In genomic region chr3L:13044335-13044814, dm6 we compare ENCODE assay signal across 5 fruit fly cellular contexts.
TF ChIP-seq lines count a peak whose summit lies in the region.

Gene Syx13 (plus strand): TSS chr3L:13044434.

- peak; percentile 20 for TF ChIP-seq CTCF in whole organism, embryonic (GFP tag; optimal IDR thresholded peaks at IDR 0.05; lab: Kevin White, UChicago)

TF ChIP-seq in whole organism, adult, 20 proteins besides CTCF, POLR2A, EP300 and RAD21 (continues in another document):
- peak; percentile 61 for TF ChIP-seq cic (GFP tag; optimal IDR thresholded peaks at IDR 0.05; lab: Kevin White, UChicago)
- TF ChIP-seq CG12768 (GFP tag; optimal IDR thresholded peaks at IDR 0.05; lab: Kevin White, UChicago): peak; percentile 3
- no peak for TF ChIP-seq Clk (GFP tag; optimal IDR thresholded peaks at IDR 0.05; lab: Kevin White, UChicago)
- no peak for TF ChIP-seq ovo (GFP tag; optimal IDR thresholded peaks at IDR 0.05; lab: Kevin White, UChicago)
- TF ChIP-seq CG7101 (tag; optimal IDR thresholded peaks at IDR 0.05; lab: Kevin White, UChicago): no peak
- TF ChIP-seq Hr96 (GFP tag; optimal IDR thresholded peaks at IDR 0.05; lab: Kevin White, UChicago): no peak
- peak; percentile 51 for TF ChIP-seq bab1 (GFP tag; optimal IDR thresholded peaks at IDR 0.05; lab: Kevin White, UChicago)
- peak; percentile 4 for TF ChIP-seq CG1620 (GFP tag; optimal IDR thresholded peaks at IDR 0.05; lab: Kevin White, UChicago)
- TF ChIP-seq Crg-1 (GFP tag; optimal IDR thresholded peaks at IDR 0.05; lab: Kevin White, UChicago): no peak
- TF ChIP-seq Mnt (GFP tag; optimal IDR thresholded peaks at IDR 0.05; lab: Kevin White, UChicago): peak; percentile 73
- peak; percentile 62 for TF ChIP-seq CG11617 (GFP tag; optimal IDR thresholded peaks at IDR 0.05; lab: Kevin White, UChicago)
- TF ChIP-seq CG5204 (GFP tag; optimal IDR thresholded peaks at IDR 0.05; lab: Kevin White, UChicago): no peak
- TF ChIP-seq cnc (optimal IDR thresholded peaks at IDR 0.05; lab: Kevin White, UChicago): no peak
- no peak for TF ChIP-seq CG33017 (tag; optimal IDR thresholded peaks at IDR 0.05; lab: Kevin White, UChicago)
- no peak for TF ChIP-seq toe (GFP tag; optimal IDR thresholded peaks at IDR 0.05; lab: Kevin White, UChicago)
- TF ChIP-seq CG14711 (tag; optimal IDR thresholded peaks at IDR 0.05; lab: Kevin White, UChicago): peak; percentile 22
- TF ChIP-seq pad (GFP tag; optimal IDR thresholded peaks at IDR 0.05; lab: Kevin White, UChicago): peak; percentile 49
- TF ChIP-seq kay (GFP tag; lab: Kevin White, UChicago; ENCODE audit: borderline replicate concordance): no peak
- peak; percentile 6 for TF ChIP-seq tj (GFP tag; optimal IDR thresholded peaks at IDR 0.05; lab: Kevin White, UChicago)

TF ChIP-seq in whole organism, embryonic, 481 proteins besides CTCF, POLR2A, EP300 and RAD21 (continues in another document):
- peak; percentile 78 for TF ChIP-seq knrl (GFP tag; IDR thresholded peaks at IDR 0.05; lab: Robert Waterston, UW; ENCODE audit: partially characterized antibody)
- no peak for TF ChIP-seq CG4707 (GFP tag; optimal IDR thresholded peaks at IDR 0.05; lab: Kevin White, UChicago)
- no peak for TF ChIP-seq fd64A (GFP tag; optimal IDR thresholded peaks at IDR 0.05; lab: Kevin White, UChicago)
- TF ChIP-seq HLH4C (GFP tag; IDR thresholded peaks at IDR 0.05; lab: Robert Waterston, UW; ENCODE audit: partially characterized antibody): peak; percentile 81
- no peak for TF ChIP-seq Lpt (GFP tag; optimal IDR thresholded peaks at IDR 0.05; lab: Kevin White, UChicago)
- TF ChIP-seq croc (GFP tag; conservative IDR thresholded peaks at IDR 0.05; lab: Robert Waterston, UW): no peak
- TF ChIP-seq fd102C (GFP tag; optimal IDR thresholded peaks at IDR 0.05; lab: Kevin White, UChicago): no peak
- peak; percentile 54; the same call in 1 of the 3 replicates for TF ChIP-seq Doc3 (GFP tag; IDR thresholded peaks at IDR 0.05; lab: Robert Waterston, UW; ENCODE audit: partially characterized antibody)
- no peak for TF ChIP-seq Hand (GFP tag; optimal IDR thresholded peaks at IDR 0.05; lab: Kevin White, UChicago)
- no peak for TF ChIP-seq peb (GFP tag; IDR thresholded peaks at IDR 0.05; lab: Robert Waterston, UW)
- TF ChIP-seq CG33213 (GFP tag; optimal IDR thresholded peaks at IDR 0.05; lab: Kevin White, UChicago): no peak
- no peak for TF ChIP-seq p53 (GFP tag; optimal IDR thresholded peaks at IDR 0.05; lab: Kevin White, UChicago)
- TF ChIP-seq Med (GFP tag; lab: Kevin White, UChicago): peak; percentile 79
- peak; percentile 84 for TF ChIP-seq Opbp (GFP tag; IDR thresholded peaks at IDR 0.05; lab: Robert Waterston, UW; ENCODE audit: partially characterized antibody)
- TF ChIP-seq sna (GFP tag; IDR thresholded peaks at IDR 0.05; lab: Robert Waterston, UW; ENCODE audit: partially characterized antibody): peak; percentile 78
- 0 out of 3 replicates have a peak, but pooled peaks have one; percentile 14 for TF ChIP-seq CG11695 (GFP tag; IDR thresholded peaks at IDR 0.05; lab: Robert Waterston, UW)
- TF ChIP-seq CG9932 (GFP tag; IDR thresholded peaks at IDR 0.05; lab: Robert Waterston, UW): no peak; the same call in 1 of the 2 replicates

TF ChIP-seq in whole organism, prepupa, 60 proteins besides CTCF, POLR2A, EP300 and RAD21:
- TF ChIP-seq svp (GFP tag; lab: Kevin White, UChicago): peak; percentile 85
- 0 out of 3 replicates have a peak, but pooled peaks have one; percentile 12 for TF ChIP-seq eg (GFP tag; IDR thresholded peaks at IDR 0.05; lab: Robert Waterston, UW)
- peak; percentile 74 for TF ChIP-seq fkh (GFP tag; optimal IDR thresholded peaks at IDR 0.05; lab: Kevin White, UChicago)
- TF ChIP-seq ss (GFP tag; optimal IDR thresholded peaks at IDR 0.05; lab: Kevin White, UChicago): peak; percentile 29 to 33
- TF ChIP-seq Sox14 (GFP tag; optimal IDR thresholded peaks at IDR 0.05; lab: Kevin White, UChicago): peak; percentile 63
- peak; percentile 17 for TF ChIP-seq esn (GFP tag; optimal IDR thresholded peaks at IDR 0.05; lab: Kevin White, UChicago)
- no peak for TF ChIP-seq Eip93F (GFP tag; optimal IDR thresholded peaks at IDR 0.05; lab: Kevin White, UChicago)
- peak; percentile 19 for TF ChIP-seq topi (GFP tag; optimal IDR thresholded peaks at IDR 0.05; lab: Kevin White, UChicago)
- TF ChIP-seq CG16779 (tag; optimal IDR thresholded peaks at IDR 0.05; lab: Kevin White, UChicago): no peak
- TF ChIP-seq CG11294 (GFP tag; IDR thresholded peaks at IDR 0.05; lab: Robert Waterston, UW): no peak
- TF ChIP-seq CG15336 (GFP tag; IDR thresholded peaks at IDR 0.05; lab: Robert Waterston, UW): peak; percentile 14; the same call in 1 of the 2 replicates
- TF ChIP-seq CG6808 (GFP tag; optimal IDR thresholded peaks at IDR 0.05; lab: Kevin White, UChicago): peak; percentile 29
- TF ChIP-seq Eip78C (GFP tag; lab: Kevin White, UChicago): peak; percentile 66
- no peak for TF ChIP-seq CG4318 (GFP tag; optimal IDR thresholded peaks at IDR 0.05; lab: Kevin White, UChicago)
- TF ChIP-seq dsx (GFP tag; optimal IDR thresholded peaks at IDR 0.05; lab: Kevin White, UChicago; ENCODE audit: poor library complexity, severe bottlenecking): peak; percentile 42
- TF ChIP-seq Ets96B (tag; optimal IDR thresholded peaks at IDR 0.05; lab: Kevin White, UChicago): peak; percentile 19
- TF ChIP-seq CG6854 (GFP tag; optimal IDR thresholded peaks at IDR 0.05; lab: Kevin White, UChicago): peak; percentile 38

TF ChIP-seq in whole organism, pupa, 21 proteins besides CTCF, POLR2A, EP300 and RAD21:
- TF ChIP-seq CG8301 (tag; optimal IDR thresholded peaks at IDR 0.05; lab: Kevin White, UChicago) (no peak), rn (GFP tag; IDR thresholded peaks at IDR 0.05; lab: Robert Waterston, UW) (no peak), CG32121 (GFP tag; IDR thresholded peaks at IDR 0.05; lab: Robert Waterston, UW) (peak; percentile 41; the same call in 1 of the 2 replicates), CG10348 (GFP tag; IDR thresholded peaks at IDR 0.05; lab: Robert Waterston, UW) (no peak), CG15710 (tag; optimal IDR thresholded peaks at IDR 0.05; lab: Kevin White, UChicago) (peak; percentile 8), Pif1B (GFP tag; optimal IDR thresholded peaks at IDR 0.05; lab: Kevin White, UChicago) (no peak), CG14655 (GFP tag; optimal IDR thresholded peaks at IDR 0.05; lab: Kevin White, UChicago) (no peak), EcR (GFP tag; optimal IDR thresholded peaks at IDR 0.05; lab: Kevin White, UChicago) (peak; percentile 53), gl (tag; optimal IDR thresholded peaks at IDR 0.05; lab: Kevin White, UChicago) (peak; percentile 70), CG8159 (tag; optimal IDR thresholded peaks at IDR 0.05; lab: Kevin White, UChicago) (no peak), D1 (tag; optimal IDR thresholded peaks at IDR 0.05; lab: Kevin White, UChicago) (no peak), Ets98B (GFP tag; IDR thresholded peaks at IDR 0.05; lab: Robert Waterston, UW) (no peak), CG4496 (GFP tag; IDR thresholded peaks at IDR 0.05; lab: Robert Waterston, UW) (no peak), Snoo (tag; optimal IDR thresholded peaks at IDR 0.05; lab: Kevin White, UChicago) (peak; percentile 9)

TF ChIP-seq in whole organism, wandering third instar larva, 38 proteins besides CTCF, POLR2A, EP300 and RAD21 (continues in another document):
- peak; percentile 44 for TF ChIP-seq Sp1 (GFP tag; optimal IDR thresholded peaks at IDR 0.05; lab: Kevin White, UChicago)
- TF ChIP-seq sage (GFP tag; optimal IDR thresholded peaks at IDR 0.05; lab: Kevin White, UChicago): no peak
- TF ChIP-seq Hr78 (GFP tag; optimal IDR thresholded peaks at IDR 0.05; lab: Kevin White, UChicago): no peak
- no peak for TF ChIP-seq Hr83 (GFP tag; optimal IDR thresholded peaks at IDR 0.05; lab: Kevin White, UChicago; ENCODE audit: poor library complexity, severe bottlenecking)
- TF ChIP-seq tai (GFP tag; optimal IDR thresholded peaks at IDR 0.05; lab: Kevin White, UChicago): no peak
- peak; percentile 33 for TF ChIP-seq Dif (GFP tag; optimal IDR thresholded peaks at IDR 0.05; lab: Kevin White, UChicago; ENCODE audit: partially characterized antibody)
- TF ChIP-seq ey (GFP tag; optimal IDR thresholded peaks at IDR 0.05; lab: Kevin White, UChicago): no peak
- peak; percentile 42 for TF ChIP-seq OdsH (GFP tag; optimal IDR thresholded peaks at IDR 0.05; lab: Kevin White, UChicago)
- no peak for TF ChIP-seq Vsx2 (GFP tag; optimal IDR thresholded peaks at IDR 0.05; lab: Kevin White, UChicago; ENCODE audit: partially characterized antibody)
- peak; percentile 29 for TF ChIP-seq Jra (GFP tag; optimal IDR thresholded peaks at IDR 0.05; lab: Kevin White, UChicago)
- TF ChIP-seq psq (GFP tag; optimal IDR thresholded peaks at IDR 0.05; lab: Kevin White, UChicago): peak; percentile 60
- TF ChIP-seq woc (GFP tag; optimal IDR thresholded peaks at IDR 0.05; lab: Kevin White, UChicago): no peak
- no peak for TF ChIP-seq pan (optimal IDR thresholded peaks at IDR 0.05; lab: Kevin White, UChicago)
- TF ChIP-seq Abd-B (GFP tag; optimal IDR thresholded peaks at IDR 0.05; lab: Kevin White, UChicago): no peak
- TF ChIP-seq Mio (GFP tag; optimal IDR thresholded peaks at IDR 0.05; lab: Kevin White, UChicago): no peak
- no peak for TF ChIP-seq usp (GFP tag; optimal IDR thresholded peaks at IDR 0.05; lab: Kevin White, UChicago)
- TF ChIP-seq GATAd (GFP tag; optimal IDR thresholded peaks at IDR 0.05; lab: Kevin White, UChicago): no peak
- TF ChIP-seq jim (GFP tag; optimal IDR thresholded peaks at IDR 0.05; lab: Kevin White, UChicago): no peak
- TF ChIP-seq CG9705 (GFP tag; optimal IDR thresholded peaks at IDR 0.05; lab: Kevin White, UChicago): no peak
- peak; percentile 36 for TF ChIP-seq HLH106 (tag; optimal IDR thresholded peaks at IDR 0.05; lab: Kevin White, UChicago)
- peak; percentile 34 for TF ChIP-seq h (GFP tag; optimal IDR thresholded peaks at IDR 0.05; lab: Kevin White, UChicago)
- no peak for TF ChIP-seq Myc (optimal IDR thresholded peaks at IDR 0.05; lab: Kevin White, UChicago)
- peak; percentile 7 for TF ChIP-seq rgr (GFP tag; optimal IDR thresholded peaks at IDR 0.05; lab: Kevin White, UChicago)
- TF ChIP-seq dl (GFP tag; optimal IDR thresholded peaks at IDR 0.05; lab: Kevin White, UChicago; ENCODE audit: insufficient read depth in 1 of 2, partially characterized antibody in 2 of 2): no peak
- no peak for TF ChIP-seq brk (GFP tag; optimal IDR thresholded peaks at IDR 0.05; lab: Kevin White, UChicago)
- TF ChIP-seq dmrt93B (GFP tag; optimal IDR thresholded peaks at IDR 0.05; lab: Kevin White, UChicago): no peak
- TF ChIP-seq foxo (GFP tag; optimal IDR thresholded peaks at IDR 0.05; lab: Kevin White, UChicago): peak in 1 of 2 experiments; percentile 41
- TF ChIP-seq Hnf4 (GFP tag; optimal IDR thresholded peaks at IDR 0.05; lab: Kevin White, UChicago): no peak
- TF ChIP-seq N (GFP tag; optimal IDR thresholded peaks at IDR 0.05; lab: Kevin White, UChicago): peak; percentile 71
- TF ChIP-seq CrebA (GFP tag; optimal IDR thresholded peaks at IDR 0.05; lab: Kevin White, UChicago; ENCODE audit: borderline replicate concordance): no peak
- no peak for TF ChIP-seq sv (GFP tag; optimal IDR thresholded peaks at IDR 0.05; lab: Kevin White, UChicago)
- TF ChIP-seq CG32264 (GFP tag; optimal IDR thresholded peaks at IDR 0.05; lab: Kevin White, UChicago): no peak
